Worm (Caenorhabditis elegans) whole organism, young adult: ENCODE results near the gene gly-3.
A peak's percentile ranks its signal among the peaks of the same experiment; 100 is the strongest.

ENCODE experiments used
- B0261.1 ChIP-seq: sonication (generic microtip); optimal IDR thresholded peaks from 2 replicates; lab custom pipeline; 2016; ENCODE audit warnings: mild to moderate bottlenecking, missing genetic modification characterization, moderate library complexity, missing compliant biosample characterization
- C17E4.6 ChIP-seq: fragments of 200-800 bp; sonication (Bioruptor generic); IDR thresholded peaks from 2 replicates; pipeline ENCODE4 v1.3.6; 2022; ENCODE audit warnings: missing genetic modification reagents, missing genetic modification characterization, missing compliant biosample characterization
- D2030.7 ChIP-seq: fragments of 200-800 bp; sonication (Bioruptor generic); IDR thresholded peaks from 2 replicates; pipeline ENCODE4 v1.3.6; 2022; ENCODE audit warnings: missing genetic modification reagents, missing genetic modification characterization, missing compliant biosample characterization
- F33H1.4 ChIP-seq: fragments of 200-800 bp; sonication (Bioruptor generic); IDR thresholded peaks from 2 replicates; pipeline ENCODE4 v1.3.6; 2022; ENCODE audit warnings: missing genetic modification reagents, missing genetic modification characterization, missing compliant biosample characterization
- F37B4.10 ChIP-seq: fragments of 200-800 bp; sonication (Bioruptor generic); IDR thresholded peaks from 2 replicates; pipeline ENCODE4 v1.3.6; 2022; ENCODE audit warnings: missing genetic modification characterization, missing compliant biosample characterization
- F39B2.1 ChIP-seq: fragments of 200-800 bp; sonication (Bioruptor generic); IDR thresholded peaks from 2 replicates; pipeline ENCODE4 v1.3.6; 2022; ENCODE audit warnings: missing genetic modification reagents, missing genetic modification characterization, missing compliant biosample characterization
- Y56A3A.18 ChIP-seq: fragments of 200-800 bp; sonication (Bioruptor generic); IDR thresholded peaks from 2 replicates; pipeline ENCODE4 v1.3.6; 2022; ENCODE audit warnings: missing genetic modification reagents, missing genetic modification characterization, missing compliant biosample characterization
- Y79H2A.3 ChIP-seq: fragments of 200-800 bp; sonication (Bioruptor generic); conservative IDR thresholded peaks from 2 replicates; pipeline ENCODE4 v1.3.6; 2022; ENCODE audit warnings: missing genetic modification reagents, missing genetic modification characterization, missing compliant biosample characterization
- Y95B8A.8 ChIP-seq: fragments of 200-800 bp; sonication (Bioruptor generic); IDR thresholded peaks from 2 replicates; pipeline ENCODE4 v1.3.6; 2022; ENCODE audit warnings: missing genetic modification reagents, missing genetic modification characterization, missing compliant biosample characterization
- ZK185.1 ChIP-seq: sonication (generic microtip); optimal IDR thresholded peaks from 2 replicates; lab custom pipeline; 2016; ENCODE audit warnings: mild to moderate bottlenecking, missing genetic modification characterization, missing compliant biosample characterization; ENCODE audit not compliant: poor library complexity, severe bottlenecking
- aptf-2 ChIP-seq: fragments of 200-800 bp; sonication (Bioruptor generic); conservative IDR thresholded peaks from 2 replicates; pipeline ENCODE4 v1.3.6; 2022; ENCODE audit warnings: missing genetic modification reagents, missing genetic modification characterization, missing compliant biosample characterization
- aptf-3 ChIP-seq: fragments of 200-800 bp; sonication (Bioruptor generic); IDR thresholded peaks from 2 replicates; pipeline ENCODE4 v1.3.6; 2022; ENCODE audit warnings: missing genetic modification characterization, missing compliant biosample characterization
- attf-3 ChIP-seq: fragments of 200-800 bp; sonication (Bioruptor generic); conservative IDR thresholded peaks from 2 replicates; pipeline ENCODE4 v1.3.6; 2022; ENCODE audit warnings: missing genetic modification reagents, missing genetic modification characterization, missing compliant biosample characterization
- attf-6 ChIP-seq: fragments of 200-800 bp; sonication (Bioruptor generic); IDR thresholded peaks from 2 replicates; pipeline ENCODE4 v1.3.6; 2022; ENCODE audit warnings: missing genetic modification reagents, missing genetic modification characterization, missing compliant biosample characterization
- cebp-2 ChIP-seq: fragments of 200-800 bp; sonication (Bioruptor generic); IDR thresholded peaks from 2 replicates; pipeline ENCODE4 v1.3.6; 2022; ENCODE audit warnings: missing genetic modification characterization, missing compliant biosample characterization
- ceh-100 ChIP-seq: fragments of 200-800 bp; sonication (Bioruptor generic); IDR thresholded peaks from 2 replicates; pipeline ENCODE4 v1.3.6; 2022; ENCODE audit warnings: missing genetic modification reagents, missing genetic modification characterization, missing compliant biosample characterization
- ceh-58 ChIP-seq: fragments of 200-800 bp; sonication (Bioruptor generic); IDR thresholded peaks from 2 replicates; pipeline ENCODE4 v1.3.6; 2022; ENCODE audit warnings: missing genetic modification characterization, missing compliant biosample characterization
- ceh-91 ChIP-seq: fragments of 200-800 bp; sonication (Bioruptor generic); IDR thresholded peaks from 2 replicates; pipeline ENCODE4 v1.3.6; 2022; ENCODE audit warnings: missing genetic modification reagents, missing genetic modification characterization, missing compliant biosample characterization
- dpl-1 ChIP-seq: fragments of 150-350 bp; optimal IDR thresholded peaks from 2 replicates; lab custom pipeline; 2014; ENCODE audit warnings: missing biosample characterization, missing genetic modification reagents, missing genetic modification characterization
- egl-44 ChIP-seq: fragments of 200-800 bp; sonication (Bioruptor generic); IDR thresholded peaks from 2 replicates; pipeline ENCODE4 v1.3.6; 2022; ENCODE audit warnings: missing genetic modification reagents, missing genetic modification characterization, missing compliant biosample characterization
- egrh-3 ChIP-seq: fragments of 200-800 bp; sonication (Bioruptor generic); IDR thresholded peaks from 2 replicates; pipeline ENCODE4 v1.3.6; 2022; ENCODE audit warnings: missing genetic modification reagents, missing genetic modification characterization, missing compliant biosample characterization
- ekl-4 ChIP-seq: fragments of 200-800 bp; sonication (Bioruptor generic); IDR thresholded peaks from 2 replicates; pipeline ENCODE4 v1.3.6; 2022; ENCODE audit warnings: missing genetic modification reagents, missing genetic modification characterization, missing compliant biosample characterization
- hlh-26 ChIP-seq: fragments of 200-800 bp; sonication (Bioruptor generic); conservative IDR thresholded peaks from 2 replicates; pipeline ENCODE4 v1.3.6; 2022; ENCODE audit warnings: missing genetic modification reagents, missing genetic modification characterization, missing compliant biosample characterization
- hmg-1.2 ChIP-seq: fragments of 200-800 bp; sonication (Bioruptor generic); IDR thresholded peaks from 2 replicates; pipeline ENCODE4 v1.3.6; 2022; ENCODE audit warnings: missing genetic modification reagents, missing genetic modification characterization, missing compliant biosample characterization
- hmg-20 ChIP-seq: fragments of 200-800 bp; sonication (Bioruptor generic); IDR thresholded peaks from 2 replicates; pipeline ENCODE4 v1.3.6; 2022; ENCODE audit warnings: missing genetic modification reagents, missing genetic modification characterization, missing compliant biosample characterization
- hrde-1 ChIP-seq: sonication (generic microtip); optimal IDR thresholded peaks from 2 replicates; lab custom pipeline; 2016; ENCODE audit warnings: missing genetic modification characterization, mild to moderate bottlenecking, missing compliant biosample characterization, moderate library complexity, missing genotype, missing genetic modification reagents, borderline replicate concordance
- hsf-1 ChIP-seq: fragments of 200-800 bp; sonication (Bioruptor generic); IDR thresholded peaks from 2 replicates; pipeline ENCODE4 v1.3.6; 2022; ENCODE audit warnings: missing genetic modification reagents, missing genetic modification characterization, missing compliant biosample characterization
- let-607 ChIP-seq, 2 experiments: fragments of 200-800 bp in 1 of 2; sonication (Bioruptor generic) in 1 of 2; sonication (generic microtip) in 1 of 2; optimal IDR thresholded peaks; 2 replicates each; lab custom pipeline; 2016 to 2018; ENCODE audit warnings: mild to moderate bottlenecking in 2 of 2, missing compliant biosample characterization in 2 of 2, missing genetic modification characterization in 2 of 2, moderate library complexity in 2 of 2, missing genotype in 1 of 2
- lin-26 ChIP-seq: fragments of 200-800 bp; sonication (Bioruptor generic); IDR thresholded peaks from 2 replicates; pipeline ENCODE4 v1.3.6; 2022; ENCODE audit warnings: missing genetic modification reagents, missing genetic modification characterization, missing compliant biosample characterization
- madf-3 ChIP-seq: fragments of 200-800 bp; sonication (Bioruptor generic); IDR thresholded peaks from 2 replicates; pipeline ENCODE4 v1.3.6; 2022; ENCODE audit warnings: missing genetic modification reagents, missing genetic modification characterization, missing compliant biosample characterization
- madf-6 ChIP-seq: fragments of 200-800 bp; sonication (Bioruptor generic); IDR thresholded peaks from 2 replicates; pipeline ENCODE4 v1.3.6; 2022; ENCODE audit warnings: missing genetic modification reagents, missing genetic modification characterization, missing compliant biosample characterization
- madf-8 ChIP-seq: fragments of 200-800 bp; sonication (Bioruptor generic); conservative IDR thresholded peaks from 2 replicates; pipeline ENCODE4 v1.3.6; 2022; ENCODE audit warnings: missing genetic modification reagents, missing genetic modification characterization, missing compliant biosample characterization
- mcd-1 ChIP-seq: fragments of 200-800 bp; sonication (Bioruptor generic); IDR thresholded peaks from 2 replicates; pipeline ENCODE4 v1.3.6; 2022; ENCODE audit warnings: missing genetic modification reagents, missing genetic modification characterization, missing compliant biosample characterization
- nfya-1 ChIP-seq: sonication (generic microtip); optimal IDR thresholded peaks from 2 replicates; lab custom pipeline; 2017; ENCODE audit warnings: antibody characterized with exemption, missing compliant biosample characterization, missing genetic modification characterization, borderline replicate concordance; ENCODE audit not compliant: insufficient read depth
- pbrm-1 ChIP-seq: fragments of 200-800 bp; sonication (Bioruptor generic); IDR thresholded peaks from 2 replicates; pipeline ENCODE4 v1.3.6; 2022; ENCODE audit warnings: missing genetic modification reagents, missing genetic modification characterization, missing compliant biosample characterization
- rcor-1 ChIP-seq: fragments of 200-800 bp; sonication (Bioruptor generic); IDR thresholded peaks from 2 replicates; pipeline ENCODE4 v1.3.6; 2022; ENCODE audit warnings: missing genetic modification reagents, missing genetic modification characterization, missing compliant biosample characterization
- rpc-1 ChIP-seq, 2 experiments: fragments of 150-350 bp in 1 of 2; sonication (generic microtip) in 1 of 2; optimal IDR thresholded peaks; 2 replicates each; lab custom pipeline; 2014 to 2018; ENCODE audit warnings: missing biosample characterization in 1 of 2, missing genetic modification characterization in 1 of 2, missing genetic modification reagents in 1 of 2, missing genotype in 1 of 2
- sea-2 ChIP-seq: fragments of 200-800 bp; sonication (Bioruptor generic); IDR thresholded peaks from 2 replicates; pipeline ENCODE4 v1.3.6; 2022; ENCODE audit warnings: missing genetic modification characterization, missing compliant biosample characterization
- tbp1 ChIP-seq: fragments of 200-800 bp; sonication (Bioruptor generic); optimal IDR thresholded peaks from 2 replicates; lab custom pipeline; 2018; ENCODE audit warnings: mild to moderate bottlenecking, missing genetic modification characterization, missing compliant biosample characterization
- ztf-18 ChIP-seq: sonication (generic microtip); optimal IDR thresholded peaks from 2 replicates; lab custom pipeline; 2016; ENCODE audit warnings: missing genotype, mild to moderate bottlenecking, missing genetic modification characterization, missing compliant biosample characterization
- ztf-25 ChIP-seq: fragments of 200-800 bp; sonication (Bioruptor generic); IDR thresholded peaks from 2 replicates; pipeline ENCODE4 v1.3.6; 2022; ENCODE audit warnings: missing genetic modification reagents, missing genetic modification characterization, missing compliant biosample characterization

The gly-3 gene

ce11 chrIII:7953688-7954313 lies 36.2 kb upstream of the gly-3 start:
- TF ChIP-seq madf-3 (GFP tag; lab: Robert Waterston, UW) (peak; percentile 54; the same call in 1 of the 2 replicates), ceh-100 (GFP tag; lab: Robert Waterston, UW) (0 out of 2 replicates have a peak, but pooled peaks have one; percentile 12), D2030.7 (peak; percentile 87), rpc-1 (optimal IDR thresholded peaks at IDR 0.05; lab: Kevin White, UChicago) (peak; percentile 2), rpc-1 (tag; optimal IDR thresholded peaks at IDR 0.05; lab: Kevin White, UChicago) (peak; percentile 59), tbp1 (GFP tag; lab: Kevin White, UChicago) (peak; percentile 71), F33H1.4 (GFP tag; lab: Robert Waterston, UW) (peak; percentile 63), madf-8 (GFP tag; lab: Robert Waterston, UW) (0 out of 2 replicates have a peak, but pooled peaks have one; percentile 9), Y79H2A.3 (peak; percentile 63; the same call in 1 of the 2 replicates), mcd-1 (GFP tag; lab: Robert Waterston, UW) (peak; percentile 42; the same call in 1 of the 2 replicates), Y56A3A.18 (GFP tag; lab: Robert Waterston, UW) (peak; percentile 54; the same call in 1 of the 2 replicates), rcor-1 (peak; percentile 58), ztf-25 (GFP tag; lab: Robert Waterston, UW) (0 out of 2 replicates have a peak, but pooled peaks have one; percentile 42), aptf-2 (GFP tag; lab: Robert Waterston, UW) (0 out of 2 replicates have a peak, but pooled peaks have one; percentile 26), hmg-20 (GFP tag; lab: Robert Waterston, UW) (peak; percentile 26; the same call in 1 of the 2 replicates), aptf-3 (GFP tag; lab: Robert Waterston, UW) (peak; percentile 84; the same call in 1 of the 2 replicates), B0261.1 (tag; lab: Kevin White, UChicago) (peak; percentile 49), lin-26 (GFP tag; lab: Robert Waterston, UW) (peak; percentile 86), Y95B8A.8 (GFP tag; lab: Robert Waterston, UW) (peak; percentile 54; the same call in 1 of the 2 replicates), attf-3 (GFP tag; lab: Robert Waterston, UW) (peak; percentile 47; the same call in 1 of the 2 replicates), hmg-1.2 (peak; percentile 39), F39B2.1 (GFP tag; lab: Robert Waterston, UW) (0 out of 2 replicates have a peak, but pooled peaks have one; percentile 63), madf-6 (GFP tag; lab: Robert Waterston, UW) (peak; percentile 71), cebp-2 (GFP tag; lab: Robert Waterston, UW) (0 out of 2 replicates have a peak, but pooled peaks have one; percentile 49), hsf-1 (GFP tag; lab: Robert Waterston, UW) (peak; percentile 75), C17E4.6 (GFP tag; lab: Robert Waterston, UW) (peak; percentile 61; the same call in 1 of the 2 replicates), F37B4.10 (GFP tag; lab: Robert Waterston, UW) (0 out of 2 replicates have a peak, but pooled peaks have one; percentile 78), egrh-3 (GFP tag; lab: Robert Waterston, UW) (peak; percentile 30; the same call in 1 of the 2 replicates), ceh-58 (GFP tag; lab: Robert Waterston, UW) (0 out of 2 replicates have a peak, but pooled peaks have one; percentile 85), attf-6 (peak; percentile 73), egl-44 (GFP tag; lab: Robert Waterston, UW) (peak; percentile 91), pbrm-1 (GFP tag; lab: Robert Waterston, UW) (peak; percentile 57; the same call in 1 of the 2 replicates), ekl-4 (GFP tag; lab: Robert Waterston, UW) (peak; percentile 62; the same call in 1 of the 2 replicates)

- TF ChIP-seq mcd-1 (GFP tag; lab: Robert Waterston, UW), result no peak
- TF ChIP-seq ztf-18 (tag; lab: Kevin White, UChicago), result no peak
- no peak for TF ChIP-seq sea-2 (GFP tag; lab: Robert Waterston, UW)
- no peak for TF ChIP-seq nfya-1 (tag; lab: Kevin White, UChicago)
- TF ChIP-seq let-607 (tag; optimal IDR thresholded peaks at IDR 0.05; lab: Kevin White, UChicago), result no peak
- TF ChIP-seq hlh-26, result no peak
- no peak for TF ChIP-seq lin-26 (GFP tag; lab: Robert Waterston, UW)
- TF ChIP-seq Y79H2A.3, result no peak
- TF ChIP-seq pbrm-1 (GFP tag; lab: Robert Waterston, UW), result no peak
- no peak for TF ChIP-seq ZK185.1
- TF ChIP-seq dpl-1 (GFP tag; lab: Kevin White, UChicago), result no peak
- no peak for TF ChIP-seq hrde-1
- no peak for TF ChIP-seq ceh-91
Observed at ce11 chrIII:7953208-7953607, 35.6 kb upstream of the gly-3 start, which contains the start of gene let-754. Gene let-754, minus strand, starts transcription at chrIII:7953308.
